Fruit fly (Drosophila melanogaster): Measurements from ENCODE around the gene CG3942.

DNA sequence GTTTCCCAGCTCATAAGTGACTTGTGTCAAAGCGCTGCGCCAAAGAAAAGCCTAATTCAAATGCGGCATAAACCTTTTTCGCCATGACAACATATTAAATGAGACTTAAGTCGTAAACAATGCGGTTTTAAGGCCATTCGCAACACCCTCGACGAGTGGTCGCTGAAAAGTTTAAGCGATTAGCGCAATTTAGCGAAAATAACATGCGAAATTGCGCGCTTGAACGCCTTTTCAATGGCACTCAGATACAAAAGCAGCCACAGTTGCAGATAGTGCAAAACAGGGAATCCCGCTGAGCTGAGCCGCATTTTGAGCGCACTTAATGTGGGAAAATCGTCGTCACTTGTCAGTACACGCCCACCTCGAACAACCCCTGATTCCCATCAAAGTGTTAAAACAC is 6.7 kb downstream of the CG3942 start, which contains the start of gene CG44038:
- TF ChIP-seq CG8301 (tag; optimal IDR thresholded peaks at IDR 0.05) (no peak), rn (GFP tag; IDR thresholded peaks at IDR 0.05) (no peak), EcR (GFP tag; optimal IDR thresholded peaks at IDR 0.05) (no peak), CG9948 (tag; optimal IDR thresholded peaks at IDR 0.05) (no peak), CG14655 (GFP tag; optimal IDR thresholded peaks at IDR 0.05) (no peak), CG15710 (tag; optimal IDR thresholded peaks at IDR 0.05) (no peak), Pif1B (GFP tag; optimal IDR thresholded peaks at IDR 0.05) (no peak), CG10348 (GFP tag; IDR thresholded peaks at IDR 0.05) (no peak)
